Worm (Caenorhabditis elegans) whole organism, L4 larva: Measurements from ENCODE around the gene F52G3.5.

Experiments
- F10B5.3 ChIP-seq: sonication (generic microtip); optimal IDR thresholded peaks from 2 replicates; lab custom pipeline; 2016; ENCODE audit warnings: mild to moderate bottlenecking, missing genetic modification characterization, missing compliant biosample characterization
- F37D6.2 ChIP-seq: sonication (generic microtip); optimal IDR thresholded peaks from 2 replicates; lab custom pipeline; 2016; ENCODE audit warnings: mild to moderate bottlenecking, missing genetic modification characterization, missing compliant biosample characterization
- F44E2.7 ChIP-seq: fragments of 200-800 bp; sonication (Bioruptor generic); IDR thresholded peaks from 2 replicates; pipeline ENCODE4 v2.1.2; 2022; ENCODE audit warnings: missing genetic modification characterization, missing compliant biosample characterization
- F49E8.2 ChIP-seq: sonication (generic microtip); optimal IDR thresholded peaks from 2 replicates; lab custom pipeline; 2016; ENCODE audit warnings: missing compliant biosample characterization, mild to moderate bottlenecking, missing genetic modification characterization, borderline replicate concordance
- T20F7.1 ChIP-seq: fragments of 200-800 bp; sonication (Bioruptor generic); optimal IDR thresholded peaks from 2 replicates; lab custom pipeline; 2018; ENCODE audit warnings: mild to moderate bottlenecking, missing genetic modification characterization, missing compliant biosample characterization
- Y5F2A.4 ChIP-seq: fragments of 200-800 bp; sonication (Bioruptor generic); optimal IDR thresholded peaks from 2 replicates; lab custom pipeline; 2018; ENCODE audit warnings: mild to moderate bottlenecking, missing genetic modification characterization, missing compliant biosample characterization
- ZK546.5 ChIP-seq, 2 experiments: sonication (generic microtip); optimal IDR thresholded peaks; 2 replicates each; lab custom pipeline; 2017; ENCODE audit warnings: missing biosample characterization in 2 of 2, missing genetic modification characterization in 2 of 2
- aha-1 ChIP-seq: fragments of 150-350 bp; peaks from one replicate; lab custom pipeline; 2014; ENCODE audit warnings: missing biosample characterization, missing genetic modification characterization
- ceh-20 ChIP-seq: fragments of 200-800 bp; sonication (Bioruptor generic); IDR thresholded peaks from 2 replicates; pipeline ENCODE4 v1.3.6; 2022; ENCODE audit warnings: missing genetic modification reagents, missing genetic modification characterization, missing compliant biosample characterization
- ceh-28 ChIP-seq: fragments of 150-350 bp; optimal IDR thresholded peaks from 2 replicates; lab custom pipeline; 2014; ENCODE audit warnings: missing biosample characterization, missing genetic modification reagents, missing genetic modification characterization
- ceh-32 ChIP-seq: sonication (generic microtip); optimal IDR thresholded peaks from 2 replicates; lab custom pipeline; 2016; ENCODE audit warnings: mild to moderate bottlenecking, missing genetic modification characterization, missing compliant biosample characterization; ENCODE audit not compliant: poor library complexity
- ceh-44 ChIP-seq: fragments of 200-800 bp; sonication (Bioruptor generic); IDR thresholded peaks from 2 replicates; pipeline ENCODE4 v1.3.6; 2022; ENCODE audit warnings: missing genetic modification reagents, missing genetic modification characterization, missing compliant biosample characterization
- ceh-82 ChIP-seq: sonication (generic microtip); optimal IDR thresholded peaks from 2 replicates; lab custom pipeline; 2017; ENCODE audit warnings: missing biosample characterization, missing genetic modification characterization
- cey-2 ChIP-seq: sonication (generic microtip); optimal IDR thresholded peaks from 3 replicates; lab custom pipeline; 2017; ENCODE audit warnings: missing genetic modification characterization, mild to moderate bottlenecking, missing compliant biosample characterization, antibody characterized with exemption, borderline replicate concordance; ENCODE audit not compliant: insufficient read depth
- ctbp-1 ChIP-seq: fragments of 200-800 bp; sonication (Bioruptor generic); IDR thresholded peaks from 2 replicates; pipeline ENCODE4 v1.3.6; 2022; ENCODE audit warnings: missing genetic modification reagents, missing genetic modification characterization, missing compliant biosample characterization
- daf-8 ChIP-seq: fragments of 200-800 bp; sonication (Bioruptor generic); IDR thresholded peaks from 2 replicates; pipeline ENCODE4 v1.3.6; 2022; ENCODE audit warnings: missing genetic modification characterization, missing compliant biosample characterization
- dmd-9 ChIP-seq: fragments of 200-800 bp; sonication (Bioruptor generic); IDR thresholded peaks from 2 replicates; pipeline ENCODE4 v1.3.6; 2022; ENCODE audit warnings: missing genetic modification reagents, missing genetic modification characterization, missing compliant biosample characterization
- dve-1 ChIP-seq: sonication (generic microtip); optimal IDR thresholded peaks from 2 replicates; lab custom pipeline; 2017; ENCODE audit warnings: antibody characterized with exemption, mild to moderate bottlenecking, missing genetic modification characterization, missing compliant biosample characterization; ENCODE audit not compliant: insufficient read depth
- fkh-10 ChIP-seq: fragments of 150-350 bp; optimal IDR thresholded peaks from 2 replicates; lab custom pipeline; 2014; ENCODE audit warnings: missing biosample characterization, missing genetic modification reagents, missing genetic modification characterization
- hlh-30 ChIP-seq: sonication (generic microtip); optimal IDR thresholded peaks from 2 replicates; lab custom pipeline; 2017; ENCODE audit warnings: antibody characterized with exemption, mild to moderate bottlenecking, missing genetic modification characterization, missing compliant biosample characterization; ENCODE audit not compliant: insufficient read depth
- jun-1 ChIP-seq: fragments of 150-350 bp; optimal IDR thresholded peaks from 2 replicates; lab custom pipeline; 2014; ENCODE audit warnings: missing biosample characterization, missing genetic modification reagents, missing genetic modification characterization
- lin-1 ChIP-seq: fragments of 200-800 bp; sonication (Bioruptor generic); IDR thresholded peaks from 2 replicates; pipeline ENCODE4 v1.3.6; 2022; ENCODE audit warnings: missing genetic modification reagents, missing genetic modification characterization, missing compliant biosample characterization
- lin-13 ChIP-seq: fragments of 150-350 bp; optimal IDR thresholded peaks from 2 replicates; lab custom pipeline; 2014; ENCODE audit warnings: missing biosample characterization, missing genetic modification reagents, missing genetic modification characterization
- lir-3 ChIP-seq: sonication (generic microtip); optimal IDR thresholded peaks from 2 replicates; lab custom pipeline; 2016; ENCODE audit warnings: mild to moderate bottlenecking, missing genetic modification characterization, missing compliant biosample characterization
- lsy-2 ChIP-seq, 2 experiments: fragments of 150-350 bp in 1 of 2; sonication (generic microtip) in 1 of 2; optimal IDR thresholded peaks; 2 replicates each; lab custom pipeline; 2014 to 2017; ENCODE audit warnings: missing biosample characterization in 2 of 2, missing genetic modification characterization in 2 of 2
- madf-9 ChIP-seq: fragments of 200-800 bp; sonication (Bioruptor generic); conservative IDR thresholded peaks from 2 replicates; pipeline ENCODE4 v1.3.6; 2022; ENCODE audit warnings: missing genetic modification reagents, missing genetic modification characterization, missing compliant biosample characterization
- mdt-29 ChIP-seq: fragments of 200-800 bp; sonication (Bioruptor generic); IDR thresholded peaks from 2 replicates; pipeline ENCODE4 v1.3.6; 2022; ENCODE audit warnings: missing genetic modification reagents, missing genetic modification characterization, missing compliant biosample characterization
- mxl-3 ChIP-seq: fragments of 200-800 bp; sonication (Bioruptor generic); optimal IDR thresholded peaks from 2 replicates; lab custom pipeline; 2018; ENCODE audit warnings: mild to moderate bottlenecking, missing genetic modification characterization, missing compliant biosample characterization
- nhr-111 ChIP-seq: fragments of 200-800 bp; sonication (Bioruptor generic); optimal IDR thresholded peaks from 2 replicates; lab custom pipeline; 2018; ENCODE audit warnings: mild to moderate bottlenecking, missing genetic modification characterization, missing compliant biosample characterization
- nhr-25 ChIP-seq: sonication (generic microtip); optimal IDR thresholded peaks from 2 replicates; lab custom pipeline; 2017; ENCODE audit warnings: missing genetic modification characterization, mild to moderate bottlenecking, missing compliant biosample characterization, antibody characterized with exemption, moderate library complexity, borderline replicate concordance; ENCODE audit not compliant: insufficient read depth
- nhr-48 ChIP-seq: sonication (generic microtip); optimal IDR thresholded peaks from 2 replicates; lab custom pipeline; 2016; ENCODE audit warnings: mild to moderate bottlenecking, missing genetic modification characterization, missing compliant biosample characterization
- nhr-6 ChIP-seq: fragments of 150-350 bp; optimal IDR thresholded peaks from 2 replicates; lab custom pipeline; 2014; ENCODE audit warnings: missing biosample characterization, missing genetic modification characterization
- php-3 ChIP-seq: fragments of 200-800 bp; sonication (Bioruptor generic); IDR thresholded peaks from 2 replicates; pipeline ENCODE4 v1.3.6; 2022; ENCODE audit warnings: missing genetic modification reagents, missing genetic modification characterization, missing compliant biosample characterization
- sdz-12 ChIP-seq: fragments of 200-800 bp; sonication (Bioruptor generic); optimal IDR thresholded peaks from 2 replicates; lab custom pipeline; 2018; ENCODE audit warnings: mild to moderate bottlenecking, missing genetic modification characterization, missing compliant biosample characterization
- set-16 ChIP-seq: fragments of 200-800 bp; sonication (Bioruptor generic); IDR thresholded peaks from 2 replicates; pipeline ENCODE4 v1.3.6; 2022; ENCODE audit warnings: missing genetic modification reagents, missing genetic modification characterization, missing compliant biosample characterization
- snpc-4 ChIP-seq: fragments of 150-350 bp; optimal IDR thresholded peaks from 2 replicates; lab custom pipeline; 2014; ENCODE audit warnings: missing biosample characterization, missing genetic modification characterization
- spr-3 ChIP-seq: fragments of 200-800 bp; sonication (Bioruptor generic); optimal IDR thresholded peaks from 2 replicates; lab custom pipeline; 2018; ENCODE audit warnings: mild to moderate bottlenecking, missing genetic modification characterization, missing compliant biosample characterization
- zfp-3 ChIP-seq: fragments of 200-800 bp; sonication (Bioruptor generic); conservative IDR thresholded peaks from 2 replicates; pipeline ENCODE4 v1.3.6; 2022; ENCODE audit warnings: missing genetic modification reagents, missing genetic modification characterization, missing compliant biosample characterization
- zip-11 ChIP-seq: fragments of 200-800 bp; sonication (Bioruptor generic); IDR thresholded peaks from 2 replicates; pipeline ENCODE4 v1.3.6; 2022; ENCODE audit warnings: missing genetic modification characterization, missing compliant biosample characterization

The F52G3.5 gene

ce11 chrX:16928087-16928486 lies 47.9 kb downstream of the F52G3.5 start (continued):
- no peak for TF ChIP-seq ZK546.5 (tag; optimal IDR thresholded peaks at IDR 0.05; lab: Kevin White, UChicago)
- no peak for TF ChIP-seq nhr-25 (tag; lab: Kevin White, UChicago)
- no peak for TF ChIP-seq jun-1
- no peak for TF ChIP-seq F10B5.3
- TF ChIP-seq lin-1 (GFP tag; lab: Robert Waterston, UW), result peak; percentile 43; the same call in 1 of the 2 replicates
- no peak for TF ChIP-seq set-16 (GFP tag; lab: Robert Waterston, UW)
- TF ChIP-seq F37D6.2 (tag; lab: Kevin White, UChicago), result peak; percentile 20
- no peak for TF ChIP-seq php-3
- no peak for TF ChIP-seq snpc-4 (tag; lab: Kevin White, UChicago)
- TF ChIP-seq ceh-44 (GFP tag; lab: Robert Waterston, UW), result 0 out of 2 replicates have a peak, but pooled peaks have one; percentile 68
- no peak for TF ChIP-seq lsy-2 (tag; optimal IDR thresholded peaks at IDR 0.05; lab: Kevin White, UChicago)
- no peak for TF ChIP-seq ceh-32
- no peak; the same call in 1 of the 2 replicates for TF ChIP-seq madf-9 (GFP tag; lab: Robert Waterston, UW)
- peak; percentile 36 for TF ChIP-seq Y5F2A.4 (GFP tag; lab: Kevin White, UChicago)
- no peak for TF ChIP-seq T20F7.1
- TF ChIP-seq dve-1 (tag; lab: Kevin White, UChicago), result no peak
- TF ChIP-seq zfp-3 (GFP tag; lab: Robert Waterston, UW), result 0 out of 2 replicates have a peak, but pooled peaks have one; percentile 14
- TF ChIP-seq mdt-29, result no peak
- TF ChIP-seq F49E8.2 (tag; lab: Kevin White, UChicago), result no peak
- no peak for TF ChIP-seq daf-8
- TF ChIP-seq lir-3 (tag; lab: Kevin White, UChicago), result no peak
- TF ChIP-seq nhr-6 (tag; lab: Kevin White, UChicago), result peak; percentile 1
- peak; percentile 68; the same call in 1 of the 2 replicates for TF ChIP-seq ctbp-1
- TF ChIP-seq spr-3 (GFP tag; lab: Kevin White, UChicago), result peak; percentile 1
- peak; percentile 30; the same call in 1 of the 2 replicates for TF ChIP-seq dmd-9 (GFP tag; lab: Robert Waterston, UW)
- TF ChIP-seq hlh-30 (tag; lab: Kevin White, UChicago), result peak; percentile 75
- TF ChIP-seq F44E2.7 (GFP tag; lab: Robert Waterston, UW), result 0 out of 2 replicates have a peak, but pooled peaks have one; percentile 53
- TF ChIP-seq ceh-82 (tag; lab: Kevin White, UChicago), result no peak
- peak; percentile 67; the same call in 1 of the 2 replicates for TF ChIP-seq ceh-20 (GFP tag; lab: Robert Waterston, UW)
- peak; percentile 22 for TF ChIP-seq mxl-3 (GFP tag; lab: Kevin White, UChicago)
- peak; percentile 97 for TF ChIP-seq aha-1 (tag; lab: Kevin White, UChicago)
- TF ChIP-seq nhr-48, result peak; percentile 9
- TF ChIP-seq nhr-111 (GFP tag; lab: Kevin White, UChicago), result no peak
- 0 out of 2 replicates have a peak, but pooled peaks have one; percentile 24 for TF ChIP-seq zip-11 (GFP tag; lab: Robert Waterston, UW)
- no peak for TF ChIP-seq sdz-12 (GFP tag; lab: Kevin White, UChicago)
- no peak for TF ChIP-seq cey-2 (tag; lab: Kevin White, UChicago)

ce11 chrX:16925343-16925742 lies 50.6 kb downstream of the F52G3.5 start:
- TF ChIP-seq fkh-10 (GFP tag; lab: Kevin White, UChicago), result no peak
- TF ChIP-seq snpc-4 (tag; lab: Kevin White, UChicago), result peak; percentile 20
- TF ChIP-seq ceh-28 (tag; lab: Kevin White, UChicago), result no peak
- no peak for TF ChIP-seq lin-13 (GFP tag; lab: Kevin White, UChicago)
- TF ChIP-seq daf-8, result no peak
